Fruit fly (Drosophila melanogaster) whole organism, prepupa: ENCODE data around the gene Met.
A peak's percentile ranks its signal among the peaks of the same experiment; 100 is the strongest.

Source experiments
- Blimp-1 ChIP-seq: fragments of 200-800 bp; sonication (Bioruptor generic); optimal IDR thresholded peaks from 3 replicates; lab custom pipeline; 2017; ENCODE audit warnings: missing biosample characterization, missing genetic modification characterization, mild to moderate bottlenecking, moderate library complexity, missing genetic modification reagents
- CG11294 ChIP-seq: fragments of 200-800 bp; sonication (Bioruptor generic); IDR thresholded peaks from 2 replicates; pipeline ENCODE4 v1.3.6; 2022; ENCODE audit warnings: missing biosample characterization, missing genetic modification characterization
- CG8632 ChIP-seq: fragments of 200-800 bp; sonication (Bioruptor generic); optimal IDR thresholded peaks from 3 replicates; lab custom pipeline; 2016; ENCODE audit warnings: missing biosample characterization, missing genetic modification characterization
- esn ChIP-seq: fragments of 200-800 bp; sonication (Bioruptor generic); optimal IDR thresholded peaks from 2 replicates; lab custom pipeline; 2016; ENCODE audit warnings: missing biosample characterization, mild to moderate bottlenecking, missing genetic modification characterization, moderate library complexity
- pdm3 ChIP-seq: fragments of 200-800 bp; sonication (Bioruptor generic); optimal IDR thresholded peaks from 3 replicates; lab custom pipeline; 2016; ENCODE audit warnings: missing biosample characterization, missing genetic modification characterization
- topi ChIP-seq: fragments of 200-800 bp; sonication (Bioruptor generic); optimal IDR thresholded peaks from 3 replicates; lab custom pipeline; 2016; ENCODE audit warnings: missing biosample characterization, missing genetic modification characterization

- peak; percentile 99 for TF ChIP-seq topi
- peak; percentile 98 for TF ChIP-seq esn
- peak; percentile 92 for TF ChIP-seq CG11294
- TF ChIP-seq pdm3 (GFP tag; lab: Kevin White, UChicago): peak; percentile 98
- peak; percentile 96 for TF ChIP-seq CG8632 (GFP tag; lab: Kevin White, UChicago)
- TF ChIP-seq Blimp-1 (GFP tag; lab: Kevin White, UChicago): peak; percentile 92
Measured at dm6 chrX:11622649-11623425, 6.9 kb downstream of the Met start.
